Fruit fly (Drosophila melanogaster): ENCODE measurements around the gene CG4080.

CG4080 gene

dm6 chr3L:9357830-9358712, 41.0 kb downstream of the CG4080 start (continued):
- no peak for TF ChIP-seq Oli (tag; optimal IDR thresholded peaks at IDR 0.05)
- no peak for TF ChIP-seq Ets97D (GFP tag; optimal IDR thresholded peaks at IDR 0.05)
- no peak for TF ChIP-seq sim (GFP tag; IDR thresholded peaks at IDR 0.05)
- TF ChIP-seq fd96Cb (tag; optimal IDR thresholded peaks at IDR 0.05) = no peak
- TF ChIP-seq wdn (GFP tag; IDR thresholded peaks at IDR 0.05) = no peak
- no peak for TF ChIP-seq Optix (GFP tag; IDR thresholded peaks at IDR 0.05)
- TF ChIP-seq CG43689 (GFP tag; IDR thresholded peaks at IDR 0.05) = no peak
- no peak for TF ChIP-seq CG5245 (GFP tag; optimal IDR thresholded peaks at IDR 0.05)
- TF ChIP-seq zfh1 (GFP tag; IDR thresholded peaks at IDR 0.05) = no peak
- TF ChIP-seq CG17829 (tag; optimal IDR thresholded peaks at IDR 0.05) = no peak
- no peak for TF ChIP-seq CG13296 (GFP tag; optimal IDR thresholded peaks at IDR 0.05)
- no peak for TF ChIP-seq NFAT (GFP tag; IDR thresholded peaks at IDR 0.05)
- no peak for TF ChIP-seq zf30C (GFP tag; optimal IDR thresholded peaks at IDR 0.05)
- no peak for TF ChIP-seq CG13775 (GFP tag; optimal IDR thresholded peaks at IDR 0.05)
- TF ChIP-seq Bteb2 (GFP tag; optimal IDR thresholded peaks at IDR 0.05) = no peak
- peak; percentile 15 for TF ChIP-seq HmgZ (tag; optimal IDR thresholded peaks at IDR 0.05)
- TF ChIP-seq crc (GFP tag; optimal IDR thresholded peaks at IDR 0.05) = no peak
- no peak for TF ChIP-seq MTF-1 (GFP tag; optimal IDR thresholded peaks at IDR 0.05; ENCODE audit: borderline replicate concordance)

dm6 chr3L:9356138-9356753, 42.8 kb downstream of the CG4080 start:
- TF ChIP-seq CG3281 (GFP tag; optimal IDR thresholded peaks at IDR 0.05) (no peak), chinmo (GFP tag; IDR thresholded peaks at IDR 0.05; ENCODE audit: partially characterized antibody) (0 out of 4 replicates have a peak, but pooled peaks have one; percentile 32), CG17361 (GFP tag; IDR thresholded peaks at IDR 0.05) (no peak), CG11695 (GFP tag; IDR thresholded peaks at IDR 0.05) (no peak), br (optimal IDR thresholded peaks at IDR 0.05) (no peak), nerfin-1 (tag; optimal IDR thresholded peaks at IDR 0.05) (no peak), chif (GFP tag; optimal IDR thresholded peaks at IDR 0.05) (no peak), inv (GFP tag; IDR thresholded peaks at IDR 0.05; ENCODE audit: partially characterized antibody) (no peak), dysf (GFP tag; IDR thresholded peaks at IDR 0.05) (no peak), Lhr (GFP tag; optimal IDR thresholded peaks at IDR 0.05) (no peak), CG30403 (GFP tag; optimal IDR thresholded peaks at IDR 0.05) (no peak), CTCF (GFP tag; optimal IDR thresholded peaks at IDR 0.05) (peak; percentile 90), dmrt11E (tag; optimal IDR thresholded peaks at IDR 0.05) (no peak), ATbp (GFP tag; optimal IDR thresholded peaks at IDR 0.05) (no peak), CG10267 (tag; optimal IDR thresholded peaks at IDR 0.05) (no peak), Oli (tag; optimal IDR thresholded peaks at IDR 0.05) (no peak), CG10979 (tag; optimal IDR thresholded peaks at IDR 0.05) (peak; percentile 30), CG6689 (GFP tag; IDR thresholded peaks at IDR 0.05) (no peak), Asciz (GFP tag; optimal IDR thresholded peaks at IDR 0.05) (no peak), sisA (GFP tag; IDR thresholded peaks at IDR 0.05) (no peak), slp2 (GFP tag; optimal IDR thresholded peaks at IDR 0.05) (no peak), hth (optimal IDR thresholded peaks at IDR 0.05) (no peak), vnd (GFP tag; IDR thresholded peaks at IDR 0.05; ENCODE audit: partially characterized antibody) (no peak), ara (GFP tag; IDR thresholded peaks at IDR 0.05) (no peak), Dip2 (GFP tag; IDR thresholded peaks at IDR 0.05) (peak; percentile 51; the same call in 1 of the 2 replicates), CG7963 (GFP tag; IDR thresholded peaks at IDR 0.05; ENCODE audit: partially characterized antibody) (no peak), CG8765 (GFP tag; IDR thresholded peaks at IDR 0.05) (no peak), Dref (GFP tag; IDR thresholded peaks at IDR 0.05) (no peak), sens (GFP tag) (no peak), hb (GFP tag; IDR thresholded peaks at IDR 0.05; ENCODE audit: partially characterized antibody) (0 out of 3 replicates have a peak, but pooled peaks have one; percentile 14), Pdp1 (GFP tag; optimal IDR thresholded peaks at IDR 0.05) (peak in 1 of 2 experiments; percentile 8), CG9817 (tag; optimal IDR thresholded peaks at IDR 0.05) (no peak)

All from whole organism, embryonic.